Fruit fly (Drosophila melanogaster) whole organism, adult: ENCODE data around the gene CG11367.

Experiments used
- CG11617 ChIP-seq: fragments of 200-800 bp; sonication (Bioruptor generic); optimal IDR thresholded peaks from 2 replicates; lab custom pipeline; 2017; ENCODE audit warnings: mild to moderate bottlenecking, missing biosample characterization, missing genetic modification reagents, missing genetic modification characterization
- CG12768 ChIP-seq: fragments of 200-800 bp; sonication (Bioruptor generic); optimal IDR thresholded peaks from 2 replicates; lab custom pipeline; 2017; ENCODE audit warnings: missing biosample characterization, missing genetic modification characterization, mild to moderate bottlenecking, moderate library complexity, missing genetic modification reagents
- CG14711 ChIP-seq: fragments of 200-800 bp; sonication (Bioruptor generic); optimal IDR thresholded peaks from 2 replicates; lab custom pipeline; 2018; ENCODE audit warnings: missing biosample characterization, mild to moderate bottlenecking, missing genetic modification characterization, moderate library complexity
- CG1620 ChIP-seq: fragments of 200-800 bp; sonication (Bioruptor generic); optimal IDR thresholded peaks from 2 replicates; lab custom pipeline; 2016; ENCODE audit warnings: missing biosample characterization, missing genetic modification characterization
- CG33017 ChIP-seq: fragments of 200-800 bp; sonication (Bioruptor generic); optimal IDR thresholded peaks from 2 replicates; lab custom pipeline; 2018; ENCODE audit warnings: missing biosample characterization, mild to moderate bottlenecking, missing genetic modification characterization, moderate library complexity
- CG5204 ChIP-seq: fragments of 200-800 bp; sonication (Bioruptor generic); optimal IDR thresholded peaks from 2 replicates; lab custom pipeline; 2016; ENCODE audit warnings: missing biosample characterization, missing genetic modification characterization
- CG7045 ChIP-seq: fragments of 200-800 bp; sonication (Bioruptor generic); optimal IDR thresholded peaks from 2 replicates; lab custom pipeline; 2017; ENCODE audit warnings: missing biosample characterization, mild to moderate bottlenecking, missing genetic modification characterization
- CG7101 ChIP-seq: fragments of 200-800 bp; sonication (Bioruptor generic); optimal IDR thresholded peaks from 2 replicates; lab custom pipeline; 2018; ENCODE audit warnings: missing biosample characterization, mild to moderate bottlenecking, missing genetic modification characterization, moderate library complexity
- Clk ChIP-seq: fragments of 200-800 bp; sonication (Bioruptor generic); optimal IDR thresholded peaks from 2 replicates; lab custom pipeline; 2017; ENCODE audit warnings: missing biosample characterization, missing genetic modification characterization
- Crg-1 ChIP-seq: fragments of 200-800 bp; sonication (Bioruptor generic); optimal IDR thresholded peaks from 2 replicates; lab custom pipeline; 2016; ENCODE audit warnings: missing biosample characterization, missing genetic modification characterization
- Hr96 ChIP-seq: fragments of 200-800 bp; sonication (Bioruptor generic); optimal IDR thresholded peaks from 2 replicates; lab custom pipeline; 2016; ENCODE audit warnings: missing biosample characterization, missing genetic modification characterization
- Mnt ChIP-seq: fragments of 200-800 bp; sonication (Bioruptor generic); optimal IDR thresholded peaks from 2 replicates; lab custom pipeline; 2016; ENCODE audit warnings: missing biosample characterization, mild to moderate bottlenecking, missing genetic modification characterization
- bab1 ChIP-seq: fragments of 200-800 bp; sonication (Bioruptor generic); optimal IDR thresholded peaks from 3 replicates; lab custom pipeline; 2019; ENCODE audit warnings: missing biosample characterization, mild to moderate bottlenecking, missing genetic modification characterization, moderate library complexity
- cic ChIP-seq: fragments of 200-800 bp; sonication (Bioruptor generic); optimal IDR thresholded peaks from 2 replicates; lab custom pipeline; 2017; ENCODE audit warnings: missing biosample characterization, mild to moderate bottlenecking, missing genetic modification characterization, moderate library complexity
- cnc ChIP-seq, 2 experiments: fragments of >200 bp; optimal IDR thresholded peaks; 2 replicates each; lab custom pipeline; 2017
- kay ChIP-seq: fragments of 200-800 bp; sonication (Bioruptor generic); peaks from one replicate; lab custom pipeline; 2016; ENCODE audit warnings: missing biosample characterization, missing genetic modification characterization, borderline replicate concordance
- ovo ChIP-seq: fragments of 200-800 bp; sonication (Bioruptor generic); optimal IDR thresholded peaks from 2 replicates; lab custom pipeline; 2016; ENCODE audit warnings: missing biosample characterization, missing genetic modification characterization
- tj ChIP-seq: fragments of 200-800 bp; sonication (Bioruptor generic); optimal IDR thresholded peaks from 3 replicates; lab custom pipeline; 2017; ENCODE audit warnings: missing biosample characterization, mild to moderate bottlenecking, missing genetic modification characterization, moderate library complexity
- toe ChIP-seq: fragments of 200-800 bp; sonication (Bioruptor generic); optimal IDR thresholded peaks from 2 replicates; lab custom pipeline; 2016; ENCODE audit warnings: missing biosample characterization, missing genetic modification characterization

Gene CG11367

DNA sequence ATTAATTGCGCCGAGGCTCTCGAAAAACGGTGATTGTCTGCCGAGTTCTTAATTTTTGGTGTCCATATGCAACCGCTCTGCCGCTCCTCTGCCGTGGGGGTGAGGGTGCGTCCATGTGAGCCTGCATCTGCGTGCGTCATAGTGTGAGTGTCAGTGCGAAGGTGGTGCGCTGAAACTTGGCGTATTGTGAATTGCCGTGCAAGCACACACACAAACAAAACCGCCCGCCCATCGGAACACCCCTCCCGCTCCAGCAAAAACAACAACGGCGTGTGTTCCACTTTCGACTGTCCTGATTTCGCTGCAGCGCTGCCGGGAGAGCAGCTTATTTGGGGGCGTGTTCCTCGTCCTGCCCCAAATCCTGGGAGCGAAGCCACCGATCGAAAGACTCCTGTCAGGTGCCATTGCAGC lies 14.2 kb downstream of the CG11367 start:
- TF ChIP-seq Mnt (GFP tag; lab: Kevin White, UChicago): no peak
- TF ChIP-seq tj (GFP tag; lab: Kevin White, UChicago): peak; percentile 14

DNA sequence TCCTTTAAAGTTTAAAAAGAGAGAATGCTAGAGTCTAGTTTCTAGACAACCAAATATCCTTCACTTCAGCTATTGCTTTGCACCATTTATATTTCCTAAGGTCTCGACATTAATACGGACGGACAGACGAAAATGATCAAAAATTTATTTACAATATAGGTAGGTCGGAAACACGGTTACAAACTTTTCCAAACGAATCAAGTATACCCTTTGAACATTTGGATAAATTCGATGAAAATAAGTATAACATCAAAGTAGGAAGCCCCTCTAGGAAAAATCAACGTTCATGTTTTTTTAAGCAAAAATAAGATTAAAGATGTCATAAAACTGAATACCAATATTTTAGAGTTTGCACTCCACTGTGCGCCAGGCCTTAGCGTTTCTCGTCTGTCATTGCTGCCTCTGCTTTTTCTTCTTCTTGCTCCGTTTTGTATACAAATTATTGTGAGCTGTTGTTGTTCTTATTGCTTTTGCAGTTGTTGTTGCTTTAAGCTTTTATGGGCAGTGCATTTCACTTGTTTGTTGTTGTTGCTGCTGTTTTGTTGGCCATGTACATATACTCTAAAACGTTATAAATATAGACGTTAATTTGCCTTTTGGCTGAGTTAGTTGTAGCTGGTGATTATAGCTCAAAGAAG lies 15.2 kb downstream of the CG11367 start:
- peak; percentile 91 for TF ChIP-seq tj (GFP tag; lab: Kevin White, UChicago)
- TF ChIP-seq Crg-1 (GFP tag; lab: Kevin White, UChicago): no peak

DNA sequence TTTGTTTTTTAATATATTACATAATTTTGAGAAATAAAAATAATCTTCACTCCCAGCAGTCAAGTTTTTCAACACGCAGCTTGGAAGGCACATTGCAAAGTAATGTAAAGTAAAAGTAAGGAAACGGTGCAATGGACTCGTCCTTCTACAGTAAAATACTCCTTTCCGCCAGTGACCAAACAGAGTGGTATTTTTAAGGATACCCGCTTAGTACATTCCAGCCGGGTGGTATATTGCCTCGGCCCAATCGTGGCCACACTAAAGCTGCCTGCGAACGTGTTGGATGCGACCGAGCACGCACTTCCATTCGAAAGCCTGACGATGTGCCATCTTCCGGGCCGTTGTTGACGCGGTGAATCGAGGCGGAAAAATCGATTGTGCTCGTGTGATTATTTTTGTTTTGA lies 21.2 kb downstream of the CG11367 start, which contains the start of gene SPoCk:
Gene SPoCk, plus strand, starts transcription at position 298 of the 404 bp plus-strand sequence.
- TF ChIP-seq CG7045 (no peak), Clk (GFP tag; lab: Kevin White, UChicago) (no peak), CG14711 (no peak), CG11617 (no peak), toe (GFP tag; lab: Kevin White, UChicago) (no peak), bab1 (GFP tag; lab: Kevin White, UChicago) (no peak), CG7101 (tag; lab: Kevin White, UChicago) (no peak), Mnt (GFP tag; lab: Kevin White, UChicago) (no peak), Hr96 (GFP tag; lab: Kevin White, UChicago) (no peak), cic (no peak), cnc (optimal IDR thresholded peaks at IDR 0.05; lab: Kevin White, UChicago) (no peak), CG33017 (tag; lab: Kevin White, UChicago) (no peak), ovo (no peak), CG5204 (GFP tag; lab: Kevin White, UChicago) (no peak), tj (GFP tag; lab: Kevin White, UChicago) (no peak), CG12768 (GFP tag; lab: Kevin White, UChicago) (no peak), CG1620 (GFP tag; lab: Kevin White, UChicago) (no peak)

DNA sequence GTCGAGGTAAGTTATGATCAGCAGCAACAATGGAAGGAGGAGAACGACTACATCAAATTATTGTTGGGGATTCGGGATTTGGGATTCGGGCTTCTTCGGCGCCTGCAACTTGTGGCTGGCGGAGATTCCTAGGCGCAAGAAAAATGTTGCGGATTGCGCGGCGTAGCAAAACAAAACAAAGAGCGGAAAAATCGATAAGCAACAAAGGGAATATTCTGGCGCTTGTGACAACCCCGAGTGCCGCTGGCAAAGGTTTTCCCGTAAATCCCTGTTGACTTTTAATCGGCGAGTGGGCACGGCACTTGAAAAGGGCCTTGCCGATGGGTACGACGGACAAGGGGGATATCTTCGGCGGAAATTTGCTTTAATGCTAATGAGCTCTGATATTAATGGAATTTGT lies 22.1 kb downstream of the CG11367 start:
- TF ChIP-seq Hr96 (GFP tag; lab: Kevin White, UChicago) (no peak), CG14711 (no peak), cnc (optimal IDR thresholded peaks at IDR 0.05; lab: Kevin White, UChicago) (no peak), kay (GFP tag; lab: Kevin White, UChicago) (no peak), CG12768 (GFP tag; lab: Kevin White, UChicago) (no peak), CG11617 (no peak), Crg-1 (GFP tag; lab: Kevin White, UChicago) (no peak), ovo (no peak), CG5204 (GFP tag; lab: Kevin White, UChicago) (no peak), CG7045 (no peak)

- TF ChIP-seq Hr96 (GFP tag; lab: Kevin White, UChicago) (peak; percentile 37), ovo (peak; percentile 57), CG14711 (peak; percentile 63), Mnt (GFP tag; lab: Kevin White, UChicago) (peak; percentile 75), bab1 (GFP tag; lab: Kevin White, UChicago) (peak; percentile 25), cnc (optimal IDR thresholded peaks at IDR 0.05; lab: Kevin White, UChicago) (no peak), CG7101 (tag; lab: Kevin White, UChicago) (no peak), tj (GFP tag; lab: Kevin White, UChicago) (peak; percentile 66), Clk (GFP tag; lab: Kevin White, UChicago) (no peak)
Measured at dm6 chr3L:22773383-22773873, 45.5 kb downstream of the CG11367 start.

dm6 chr3L:22774479-22774878 lies 46.6 kb downstream of the CG11367 start:
- TF ChIP-seq tj (GFP tag; lab: Kevin White, UChicago) (peak; percentile 3), CG33017 (tag; lab: Kevin White, UChicago) (no peak)
